Fruit fly (Drosophila melanogaster): Measurements from ENCODE around the gene Nup35.

The Nup35 gene

DNA sequence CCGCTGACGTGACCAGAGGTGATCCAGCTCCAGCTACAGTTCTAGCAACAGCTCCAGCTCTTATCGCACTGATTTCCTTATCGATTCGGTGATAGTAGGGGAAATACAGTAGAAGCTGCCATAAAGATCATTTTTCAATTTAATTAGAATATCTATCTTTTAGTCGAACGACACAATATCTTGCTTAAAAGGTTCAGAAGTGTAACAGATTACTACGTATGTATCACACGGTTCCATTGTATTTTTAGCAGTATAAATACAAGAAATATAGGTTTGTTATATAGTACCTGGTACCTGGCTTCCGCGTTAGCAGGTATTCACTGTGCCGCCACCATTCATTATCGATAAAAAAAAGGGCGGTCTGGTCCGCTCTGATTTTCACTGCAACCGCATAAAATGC is 3.1 kb upstream of the Nup35 start (continued):
- TF ChIP-seq CG10543 (GFP tag; optimal IDR thresholded peaks at IDR 0.05): peak; percentile 79
- peak; percentile 76 for TF ChIP-seq Six4 (GFP tag; optimal IDR thresholded peaks at IDR 0.05)
- peak; percentile 70; the same call in 1 of the 2 replicates for TF ChIP-seq slbo (GFP tag; IDR thresholded peaks at IDR 0.05)
- peak; percentile 64 for TF ChIP-seq jing (GFP tag; optimal IDR thresholded peaks at IDR 0.05)
- TF ChIP-seq HLHmδ (GFP tag; optimal IDR thresholded peaks at IDR 0.05): no peak
- TF ChIP-seq Adf1 (GFP tag; IDR thresholded peaks at IDR 0.05): 0 out of 2 replicates have a peak, but pooled peaks have one; percentile 19

DNA sequence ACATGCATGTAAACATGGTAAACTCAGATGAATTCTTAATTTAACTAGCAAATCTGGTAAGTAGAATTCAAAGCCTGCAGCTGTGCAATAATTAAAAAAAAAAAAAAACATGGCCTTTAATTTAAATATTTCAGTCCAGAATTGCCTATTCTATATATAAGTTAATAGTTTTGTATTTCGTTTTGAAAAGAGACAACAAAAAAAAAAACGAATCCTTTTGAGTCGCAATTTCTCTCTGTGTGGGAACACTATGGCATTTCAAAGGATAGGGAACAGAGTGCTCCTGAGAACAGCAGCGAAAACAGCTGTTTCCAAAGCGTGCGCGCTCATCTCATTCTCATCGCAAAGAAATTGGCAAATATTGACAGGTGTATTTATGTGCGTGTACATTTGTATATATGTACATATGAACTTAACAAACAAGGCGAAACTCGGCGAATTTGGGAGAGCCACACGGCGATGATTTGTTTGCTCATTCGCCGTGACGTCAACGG is 2.2 kb upstream of the Nup35 start:
- TF ChIP-seq CG4707 (GFP tag; optimal IDR thresholded peaks at IDR 0.05): peak; percentile 39
- TF ChIP-seq odd (GFP tag; optimal IDR thresholded peaks at IDR 0.05): peak; percentile 55
- peak; percentile 51 for TF ChIP-seq HLH54F (GFP tag; optimal IDR thresholded peaks at IDR 0.05)
- TF ChIP-seq Hr51 (GFP tag; optimal IDR thresholded peaks at IDR 0.05): peak; percentile 45 to 76
- TF ChIP-seq CG31365 (tag; optimal IDR thresholded peaks at IDR 0.05): peak; percentile 45
- no peak for TF ChIP-seq CG15479 (GFP tag; optimal IDR thresholded peaks at IDR 0.05)
- no peak for TF ChIP-seq ham (GFP tag; IDR thresholded peaks at IDR 0.05)
- TF ChIP-seq pho (GFP tag; optimal IDR thresholded peaks at IDR 0.05): peak; percentile 39
- TF ChIP-seq CG12104 (GFP tag; optimal IDR thresholded peaks at IDR 0.05): peak; percentile 58
- no peak for TF ChIP-seq CG6791 (GFP tag; IDR thresholded peaks at IDR 0.05; ENCODE audit: partially characterized antibody)
- TF ChIP-seq Spps (tag; optimal IDR thresholded peaks at IDR 0.05): no peak
- TF ChIP-seq Ptx1 (GFP tag; IDR thresholded peaks at IDR 0.05): peak; percentile 67
- no peak for TF ChIP-seq sc (optimal IDR thresholded peaks at IDR 0.05)
- TF ChIP-seq sc (GFP tag; optimal IDR thresholded peaks at IDR 0.05): peak; percentile 27
- TF ChIP-seq CG9727 (GFP tag; optimal IDR thresholded peaks at IDR 0.05): peak; percentile 78
- TF ChIP-seq run (tag; optimal IDR thresholded peaks at IDR 0.05): no peak
- peak; percentile 59 for TF ChIP-seq CG14710 (tag; optimal IDR thresholded peaks at IDR 0.05)
- TF ChIP-seq CG10147 (GFP tag; optimal IDR thresholded peaks at IDR 0.05): peak; percentile 10
- TF ChIP-seq ftz-f1 (GFP tag; optimal IDR thresholded peaks at IDR 0.05): no peak
- TF ChIP-seq bab2 (GFP tag; optimal IDR thresholded peaks at IDR 0.05): peak; percentile 34
- no peak for TF ChIP-seq CG9797 (GFP tag; optimal IDR thresholded peaks at IDR 0.05)
- no peak for TF ChIP-seq pb (GFP tag; optimal IDR thresholded peaks at IDR 0.05)
- no peak for TF ChIP-seq TFAM (GFP tag; optimal IDR thresholded peaks at IDR 0.05)
- no peak for TF ChIP-seq gce (GFP tag; IDR thresholded peaks at IDR 0.05)
- peak; percentile 43; the same call in 1 of the 2 replicates for TF ChIP-seq ranshi (GFP tag; IDR thresholded peaks at IDR 0.05)
- peak in 1 of 2 experiments; percentile 44 for TF ChIP-seq crp (GFP tag; optimal IDR thresholded peaks at IDR 0.05)
- TF ChIP-seq Mrtf (GFP tag; IDR thresholded peaks at IDR 0.05): 0 out of 3 replicates have a peak, but pooled peaks have one; percentile 45
- TF ChIP-seq stwl (tag; optimal IDR thresholded peaks at IDR 0.05): no peak
- TF ChIP-seq Kr (GFP tag; optimal IDR thresholded peaks at IDR 0.05): no peak
- no peak for TF ChIP-seq ash1 (GFP tag; optimal IDR thresholded peaks at IDR 0.05)
- TF ChIP-seq disco-r (GFP tag; optimal IDR thresholded peaks at IDR 0.05): no peak
- TF ChIP-seq nau (GFP tag; optimal IDR thresholded peaks at IDR 0.05): peak; percentile 55
- peak; percentile 50 for TF ChIP-seq gsb-n (tag; optimal IDR thresholded peaks at IDR 0.05)
- peak; percentile 9 for TF ChIP-seq CG15011 (GFP tag; optimal IDR thresholded peaks at IDR 0.05)
- TF ChIP-seq grau (tag; optimal IDR thresholded peaks at IDR 0.05): peak; percentile 46
- TF ChIP-seq CG30020 (tag; optimal IDR thresholded peaks at IDR 0.05): no peak
- TF ChIP-seq NC2α (GFP tag; optimal IDR thresholded peaks at IDR 0.05): no peak
- no peak for TF ChIP-seq aop (GFP tag; IDR thresholded peaks at IDR 0.05)
- TF ChIP-seq ro (GFP tag; IDR thresholded peaks at IDR 0.05): no peak
- peak; percentile 60 for TF ChIP-seq CG12155 (GFP tag; optimal IDR thresholded peaks at IDR 0.05)
- no peak for TF ChIP-seq Lim3 (GFP tag; IDR thresholded peaks at IDR 0.05)
- TF ChIP-seq NFAT (GFP tag; IDR thresholded peaks at IDR 0.05): no peak
- TF ChIP-seq CG6854 (GFP tag; optimal IDR thresholded peaks at IDR 0.05): no peak

Measured in whole organism, embryonic.